Fruit fly (Drosophila melanogaster): ENCODE data around the gene CG10973.

Gene CG10973

dm6 chr3L:12803159-12804034, 48.8 kb upstream of the CG10973 start (continued):
- TF ChIP-seq Myb (GFP tag; optimal IDR thresholded peaks at IDR 0.05) (peak; percentile 35), bcd (GFP tag; optimal IDR thresholded peaks at IDR 0.05) (peak; percentile 45), psq (GFP tag; optimal IDR thresholded peaks at IDR 0.05) (no peak), corto (GFP tag; optimal IDR thresholded peaks at IDR 0.05) (no peak), bbx (GFP tag; IDR thresholded peaks at IDR 0.05; ENCODE audit: partially characterized antibody) (no peak), Awh (GFP tag; IDR thresholded peaks at IDR 0.05) (no peak), CG14667 (GFP tag; IDR thresholded peaks at IDR 0.05) (no peak), CG9932 (GFP tag; IDR thresholded peaks at IDR 0.05) (peak; percentile 70), CG8281 (tag; optimal IDR thresholded peaks at IDR 0.05) (no peak), ewg (GFP tag; optimal IDR thresholded peaks at IDR 0.05) (no peak), Poxn (GFP tag; IDR thresholded peaks at IDR 0.05) (no peak), HmgZ (tag; optimal IDR thresholded peaks at IDR 0.05) (no peak), CG10431 (GFP tag; optimal IDR thresholded peaks at IDR 0.05) (no peak), CG9797 (GFP tag; optimal IDR thresholded peaks at IDR 0.05) (no peak), CG33213 (GFP tag; optimal IDR thresholded peaks at IDR 0.05) (no peak), CG12942 (GFP tag; optimal IDR thresholded peaks at IDR 0.05) (no peak), CG10959 (GFP tag; IDR thresholded peaks at IDR 0.05) (no peak), CG13894 (tag; optimal IDR thresholded peaks at IDR 0.05) (peak; percentile 56), aop (GFP tag; IDR thresholded peaks at IDR 0.05) (no peak), PHDP (tag; optimal IDR thresholded peaks at IDR 0.05) (peak; percentile 17), CG17568 (GFP tag; optimal IDR thresholded peaks at IDR 0.05) (no peak), cas (GFP tag; IDR thresholded peaks at IDR 0.05) (no peak), CG1792 (GFP tag; optimal IDR thresholded peaks at IDR 0.05) (peak; percentile 1), CG3995 (GFP tag; optimal IDR thresholded peaks at IDR 0.05) (no peak), CG30020 (tag; optimal IDR thresholded peaks at IDR 0.05) (no peak), CG2875 (GFP tag; optimal IDR thresholded peaks at IDR 0.05) (no peak), CG5245 (GFP tag; optimal IDR thresholded peaks at IDR 0.05) (no peak), CG13424 (tag; optimal IDR thresholded peaks at IDR 0.05) (peak; percentile 19), zfh1 (GFP tag; IDR thresholded peaks at IDR 0.05) (no peak), H15 (GFP tag; IDR thresholded peaks at IDR 0.05) (no peak), CG17912 (GFP tag; optimal IDR thresholded peaks at IDR 0.05) (no peak), Dref (GFP tag; IDR thresholded peaks at IDR 0.05) (no peak), mam (GFP tag; optimal IDR thresholded peaks at IDR 0.05) (peak; percentile 68), Xrp1 (GFP tag; IDR thresholded peaks at IDR 0.05) (no peak), ab (GFP tag; optimal IDR thresholded peaks at IDR 0.05) (no peak), CG3838 (GFP tag; optimal IDR thresholded peaks at IDR 0.05) (no peak), Bgb (GFP tag; IDR thresholded peaks at IDR 0.05; ENCODE audit: partially characterized antibody) (no peak), pita (GFP tag; optimal IDR thresholded peaks at IDR 0.05) (no peak), CG8290 (GFP tag; optimal IDR thresholded peaks at IDR 0.05) (no peak), CG8290 (tag; optimal IDR thresholded peaks at IDR 0.05) (no peak), CG14050 (GFP tag; IDR thresholded peaks at IDR 0.05) (peak; percentile 12; the same call in 1 of the 3 replicates), repo (GFP tag; optimal IDR thresholded peaks at IDR 0.05) (no peak), NC2β (GFP tag; optimal IDR thresholded peaks at IDR 0.05) (no peak), Eip74EF (GFP tag; optimal IDR thresholded peaks at IDR 0.05) (no peak), Fer2 (tag; optimal IDR thresholded peaks at IDR 0.05) (peak; percentile 6), CG10543 (GFP tag; optimal IDR thresholded peaks at IDR 0.05) (peak; percentile 50), btn (GFP tag; optimal IDR thresholded peaks at IDR 0.05) (no peak), toy (GFP tag; IDR thresholded peaks at IDR 0.05) (no peak), Dbx (GFP tag; IDR thresholded peaks at IDR 0.05) (0 out of 3 replicates have a peak, but pooled peaks have one; percentile 50), croc (GFP tag; conservative IDR thresholded peaks at IDR 0.05) (no peak)

Measured in whole organism, embryonic.